Worm (Caenorhabditis elegans) whole organism, young adult: Measurements from ENCODE around the gene srsx-25.

ENCODE experiments used
- B0261.1 ChIP-seq: sonication (generic microtip); optimal IDR thresholded peaks from 2 replicates; lab custom pipeline; 2016; ENCODE audit warnings: mild to moderate bottlenecking, missing genetic modification characterization, moderate library complexity, missing compliant biosample characterization
- B0336.3 ChIP-seq: fragments of 200-800 bp; sonication (Bioruptor generic); IDR thresholded peaks from 2 replicates; pipeline ENCODE4 v1.3.6; 2022; ENCODE audit warnings: missing genetic modification characterization, missing compliant biosample characterization
- F10E7.11 ChIP-seq: sonication (generic microtip); optimal IDR thresholded peaks from 2 replicates; lab custom pipeline; 2017; ENCODE audit warnings: mild to moderate bottlenecking, missing genetic modification characterization, moderate library complexity, missing compliant biosample characterization
- F23B12.7 ChIP-seq: sonication (generic microtip); optimal IDR thresholded peaks from 2 replicates; lab custom pipeline; 2017; ENCODE audit warnings: missing genetic modification characterization, mild to moderate bottlenecking, missing compliant biosample characterization, antibody characterized with exemption, moderate library complexity; ENCODE audit not compliant: insufficient read depth
- T26A5.8 ChIP-seq: sonication (generic microtip); optimal IDR thresholded peaks from 2 replicates; lab custom pipeline; 2016; ENCODE audit warnings: missing genetic modification characterization, missing compliant biosample characterization
- Y53G8AR.9 ChIP-seq: fragments of 200-800 bp; sonication (Bioruptor generic); conservative IDR thresholded peaks from 2 replicates; pipeline ENCODE4 v1.3.6; 2022; ENCODE audit warnings: missing genetic modification reagents, missing genetic modification characterization, missing compliant biosample characterization
- Y56A3A.18 ChIP-seq: fragments of 200-800 bp; sonication (Bioruptor generic); IDR thresholded peaks from 2 replicates; pipeline ENCODE4 v1.3.6; 2022; ENCODE audit warnings: missing genetic modification reagents, missing genetic modification characterization, missing compliant biosample characterization
- Y79H2A.3 ChIP-seq: fragments of 200-800 bp; sonication (Bioruptor generic); conservative IDR thresholded peaks from 2 replicates; pipeline ENCODE4 v1.3.6; 2022; ENCODE audit warnings: missing genetic modification reagents, missing genetic modification characterization, missing compliant biosample characterization
- aptf-3 ChIP-seq: fragments of 200-800 bp; sonication (Bioruptor generic); IDR thresholded peaks from 2 replicates; pipeline ENCODE4 v1.3.6; 2022; ENCODE audit warnings: missing genetic modification characterization, missing compliant biosample characterization
- atf-7 ChIP-seq: sonication (generic microtip); optimal IDR thresholded peaks from 2 replicates; lab custom pipeline; 2017; ENCODE audit warnings: mild to moderate bottlenecking, missing genetic modification characterization, missing compliant biosample characterization
- attf-5 ChIP-seq: fragments of 200-800 bp; sonication (Bioruptor generic); optimal IDR thresholded peaks from 2 replicates; lab custom pipeline; 2018; ENCODE audit warnings: mild to moderate bottlenecking, missing genetic modification characterization, missing compliant biosample characterization
- ccch-3 ChIP-seq: fragments of 200-800 bp; sonication (Bioruptor generic); optimal IDR thresholded peaks from 2 replicates; lab custom pipeline; 2018; ENCODE audit warnings: mild to moderate bottlenecking, missing genetic modification characterization, missing compliant biosample characterization
- ceh-27 ChIP-seq: fragments of 200-800 bp; sonication (Bioruptor generic); optimal IDR thresholded peaks from 2 replicates; lab custom pipeline; 2018; ENCODE audit warnings: mild to moderate bottlenecking, missing genetic modification characterization, moderate library complexity, missing compliant biosample characterization
- ceh-58 ChIP-seq: fragments of 200-800 bp; sonication (Bioruptor generic); IDR thresholded peaks from 2 replicates; pipeline ENCODE4 v1.3.6; 2022; ENCODE audit warnings: missing genetic modification characterization, missing compliant biosample characterization
- ceh-79 ChIP-seq: sonication (generic microtip); optimal IDR thresholded peaks from 2 replicates; lab custom pipeline; 2017; ENCODE audit warnings: mild to moderate bottlenecking, missing genetic modification characterization, missing compliant biosample characterization
- chd-7 ChIP-seq: sonication (generic microtip); optimal IDR thresholded peaks from 2 replicates; lab custom pipeline; 2016; ENCODE audit warnings: mild to moderate bottlenecking, missing genetic modification characterization, moderate library complexity, missing compliant biosample characterization
- die-1 ChIP-seq: sonication (generic microtip); optimal IDR thresholded peaks from 2 replicates; lab custom pipeline; 2016; ENCODE audit warnings: missing genotype, mild to moderate bottlenecking, missing genetic modification characterization, missing compliant biosample characterization
- dox-1 ChIP-seq: fragments of 200-800 bp; sonication (Bioruptor generic); IDR thresholded peaks from 2 replicates; pipeline ENCODE4 v1.3.6; 2022; ENCODE audit warnings: missing genetic modification reagents, missing genetic modification characterization, missing compliant biosample characterization
- dpff-1 ChIP-seq: sonication (generic microtip); optimal IDR thresholded peaks from 2 replicates; lab custom pipeline; 2017; ENCODE audit warnings: mild to moderate bottlenecking, missing genetic modification characterization, missing compliant biosample characterization
- egl-18 ChIP-seq: fragments of 200-800 bp; sonication (Bioruptor generic); IDR thresholded peaks from 2 replicates; pipeline ENCODE4 v1.3.6; 2022; ENCODE audit warnings: missing genetic modification reagents, missing genetic modification characterization, missing compliant biosample characterization
- ets-4 ChIP-seq: fragments of 200-800 bp; sonication (Bioruptor generic); optimal IDR thresholded peaks from 2 replicates; lab custom pipeline; 2018; ENCODE audit warnings: mild to moderate bottlenecking, missing genetic modification characterization, missing compliant biosample characterization
- fkh-3 ChIP-seq: sonication (generic microtip); optimal IDR thresholded peaks from 2 replicates; lab custom pipeline; 2016; ENCODE audit warnings: mild to moderate bottlenecking, missing genetic modification characterization, missing compliant biosample characterization
- him-1 ChIP-seq: sonication (generic microtip); optimal IDR thresholded peaks from 2 replicates; lab custom pipeline; 2016; ENCODE audit warnings: missing genotype, missing genetic modification reagents, missing genetic modification characterization, missing compliant biosample characterization
- hmg-1.2 ChIP-seq: fragments of 200-800 bp; sonication (Bioruptor generic); IDR thresholded peaks from 2 replicates; pipeline ENCODE4 v1.3.6; 2022; ENCODE audit warnings: missing genetic modification reagents, missing genetic modification characterization, missing compliant biosample characterization
- hmg-20 ChIP-seq: fragments of 200-800 bp; sonication (Bioruptor generic); IDR thresholded peaks from 2 replicates; pipeline ENCODE4 v1.3.6; 2022; ENCODE audit warnings: missing genetic modification reagents, missing genetic modification characterization, missing compliant biosample characterization
- hsf-1 ChIP-seq: fragments of 200-800 bp; sonication (Bioruptor generic); IDR thresholded peaks from 2 replicates; pipeline ENCODE4 v1.3.6; 2022; ENCODE audit warnings: missing genetic modification reagents, missing genetic modification characterization, missing compliant biosample characterization
- lag-1 ChIP-seq: fragments of 200-800 bp; sonication (Bioruptor generic); IDR thresholded peaks from 2 replicates; pipeline ENCODE4 v1.3.6; 2022; ENCODE audit warnings: missing genetic modification reagents, missing genetic modification characterization, missing compliant biosample characterization
- lin-54 ChIP-seq: fragments of 200-800 bp; sonication (Bioruptor generic); optimal IDR thresholded peaks from 2 replicates; lab custom pipeline; 2018; ENCODE audit warnings: mild to moderate bottlenecking, missing genetic modification characterization, missing compliant biosample characterization
- lsl-1 ChIP-seq: fragments of 200-800 bp; sonication (Bioruptor generic); optimal IDR thresholded peaks from 2 replicates; lab custom pipeline; 2018; ENCODE audit warnings: mild to moderate bottlenecking, missing genetic modification characterization, moderate library complexity, missing compliant biosample characterization
- lsy-27 ChIP-seq: sonication (generic microtip); optimal IDR thresholded peaks from 2 replicates; lab custom pipeline; 2017; ENCODE audit warnings: missing genetic modification characterization, mild to moderate bottlenecking, missing compliant biosample characterization, antibody characterized with exemption, missing genotype, borderline replicate concordance; ENCODE audit not compliant: insufficient read depth
- madf-3 ChIP-seq: fragments of 200-800 bp; sonication (Bioruptor generic); IDR thresholded peaks from 2 replicates; pipeline ENCODE4 v1.3.6; 2022; ENCODE audit warnings: missing genetic modification reagents, missing genetic modification characterization, missing compliant biosample characterization
- madf-6 ChIP-seq: fragments of 200-800 bp; sonication (Bioruptor generic); IDR thresholded peaks from 2 replicates; pipeline ENCODE4 v1.3.6; 2022; ENCODE audit warnings: missing genetic modification reagents, missing genetic modification characterization, missing compliant biosample characterization
- mel-28 ChIP-seq: sonication (generic microtip); optimal IDR thresholded peaks from 2 replicates; lab custom pipeline; 2016; ENCODE audit warnings: borderline replicate concordance, mild to moderate bottlenecking, missing genetic modification characterization, missing compliant biosample characterization
- nfya-2 ChIP-seq: fragments of 200-800 bp; sonication (Bioruptor generic); IDR thresholded peaks from 2 replicates; pipeline ENCODE4 v1.3.6; 2022; ENCODE audit warnings: missing genetic modification reagents, missing genetic modification characterization, missing compliant biosample characterization
- nhr-179 ChIP-seq: sonication (generic microtip); optimal IDR thresholded peaks from 2 replicates; lab custom pipeline; 2016; ENCODE audit warnings: mild to moderate bottlenecking, missing genetic modification characterization, missing compliant biosample characterization
- rcor-1 ChIP-seq: fragments of 200-800 bp; sonication (Bioruptor generic); IDR thresholded peaks from 2 replicates; pipeline ENCODE4 v1.3.6; 2022; ENCODE audit warnings: missing genetic modification reagents, missing genetic modification characterization, missing compliant biosample characterization
- repo-1 ChIP-seq: sonication (generic microtip); optimal IDR thresholded peaks from 2 replicates; lab custom pipeline; 2017; ENCODE audit warnings: mild to moderate bottlenecking, missing genetic modification characterization, missing compliant biosample characterization
- rpc-1 ChIP-seq, 2 experiments: fragments of 150-350 bp in 1 of 2; sonication (generic microtip) in 1 of 2; optimal IDR thresholded peaks; 2 replicates each; lab custom pipeline; 2014 to 2018; ENCODE audit warnings: missing biosample characterization in 1 of 2, missing genetic modification characterization in 1 of 2, missing genetic modification reagents in 1 of 2, missing genotype in 1 of 2
- snpc-1.1 ChIP-seq: sonication (generic microtip); optimal IDR thresholded peaks from 2 replicates; lab custom pipeline; 2017; ENCODE audit warnings: missing genetic modification characterization, mild to moderate bottlenecking, missing compliant biosample characterization, antibody characterized with exemption, moderate library complexity, missing genotype, missing genetic modification reagents; ENCODE audit not compliant: insufficient read depth
- snpc-1.3 ChIP-seq: sonication (generic microtip); optimal IDR thresholded peaks from 2 replicates; lab custom pipeline; 2017; ENCODE audit warnings: missing genetic modification characterization, mild to moderate bottlenecking, missing compliant biosample characterization, antibody characterized with exemption, moderate library complexity, missing genotype, missing genetic modification reagents; ENCODE audit not compliant: insufficient read depth
- snpc-3.4 ChIP-seq: sonication (generic microtip); optimal IDR thresholded peaks from 2 replicates; lab custom pipeline; 2017; ENCODE audit warnings: missing genetic modification characterization, mild to moderate bottlenecking, missing compliant biosample characterization, antibody characterized with exemption, moderate library complexity, missing genotype, missing genetic modification reagents
- snpc-4 ChIP-seq, 5 experiments: fragments of 150-350 bp in 1 of 5; sonication (generic microtip) in 4 of 5; optimal IDR thresholded peaks; 2 replicates each; lab custom pipeline; 2014 to 2018; ENCODE audit warnings: missing genetic modification characterization in 5 of 5, missing biosample characterization in 3 of 5, antibody characterized with exemption in 2 of 5, mild to moderate bottlenecking in 2 of 5, missing compliant biosample characterization in 2 of 5, missing genotype in 2 of 5, moderate library complexity in 2 of 5, missing genetic modification reagents in 1 of 5
- sptf-2 ChIP-seq: fragments of 200-800 bp; sonication (Bioruptor generic); optimal IDR thresholded peaks from 2 replicates; lab custom pipeline; 2018; ENCODE audit warnings: mild to moderate bottlenecking, missing genetic modification characterization, missing compliant biosample characterization
- tlf-1 ChIP-seq: fragments of 200-800 bp; sonication (Bioruptor generic); optimal IDR thresholded peaks from 2 replicates; lab custom pipeline; 2018; ENCODE audit warnings: mild to moderate bottlenecking, missing genetic modification characterization, missing compliant biosample characterization
- ztf-18 ChIP-seq: sonication (generic microtip); optimal IDR thresholded peaks from 2 replicates; lab custom pipeline; 2016; ENCODE audit warnings: missing genotype, mild to moderate bottlenecking, missing genetic modification characterization, missing compliant biosample characterization
- ztf-25 ChIP-seq: fragments of 200-800 bp; sonication (Bioruptor generic); IDR thresholded peaks from 2 replicates; pipeline ENCODE4 v1.3.6; 2022; ENCODE audit warnings: missing genetic modification reagents, missing genetic modification characterization, missing compliant biosample characterization
- ztf-26 ChIP-seq: sonication (generic microtip); optimal IDR thresholded peaks from 2 replicates; lab custom pipeline; 2017; ENCODE audit warnings: missing genetic modification characterization, missing compliant biosample characterization

Gene srsx-25

DNA sequence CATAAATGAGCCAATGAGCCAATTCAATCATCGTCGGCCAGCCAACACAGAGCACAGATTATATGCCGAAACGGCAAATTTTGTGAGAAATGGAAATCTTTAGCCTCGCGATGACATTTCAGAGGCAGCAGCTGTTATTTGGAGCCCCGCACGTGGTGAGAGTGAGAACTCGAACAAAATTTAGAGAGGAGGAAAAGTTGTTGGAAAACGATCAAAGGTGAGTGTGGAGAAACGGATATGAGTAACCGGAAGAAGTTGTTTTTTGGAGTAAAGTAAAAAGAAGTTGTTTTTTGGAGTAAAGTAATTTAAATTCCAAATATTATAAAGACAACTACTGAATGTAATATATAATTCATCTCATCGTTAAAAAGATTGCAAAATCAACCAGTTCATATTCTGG lies 33.8 kb downstream of the srsx-25 start, which contains the start of gene Y62E10A.13:
Gene Y62E10A.13, minus strand, starts transcription at position 326 of the 400 bp plus-strand sequence.
- TF ChIP-seq dox-1 (GFP tag; lab: Robert Waterston, UW) (no peak), snpc-1.3 (tag; lab: Kevin White, UChicago) (peak; percentile 42), lag-1 (no peak), aptf-3 (GFP tag; lab: Robert Waterston, UW) (no peak), tlf-1 (GFP tag; lab: Kevin White, UChicago) (peak; percentile 42), hmg-1.2 (GFP tag; lab: Robert Waterston, UW) (no peak), fkh-3 (tag; lab: Kevin White, UChicago) (no peak), hsf-1 (peak; percentile 63; the same call in 1 of the 2 replicates), dpff-1 (tag; lab: Kevin White, UChicago) (peak; percentile 25), B0261.1 (tag; lab: Kevin White, UChicago) (no peak), atf-7 (tag; lab: Kevin White, UChicago) (peak; percentile 22), hmg-20 (GFP tag; lab: Robert Waterston, UW) (no peak), snpc-1.1 (tag; lab: Kevin White, UChicago) (peak; percentile 14), attf-5 (no peak), B0336.3 (peak; percentile 61; the same call in 1 of the 2 replicates), Y56A3A.18 (GFP tag; lab: Robert Waterston, UW) (no peak), snpc-3.4 (tag; lab: Kevin White, UChicago) (peak; percentile 24), nhr-179 (tag; lab: Kevin White, UChicago) (no peak), chd-7 (tag; lab: Kevin White, UChicago) (peak; percentile 50), snpc-4 (GFP tag; optimal IDR thresholded peaks at IDR 0.05; lab: Kevin White, UChicago) (no peak), snpc-4 (tag; optimal IDR thresholded peaks at IDR 0.05; lab: Kevin White, UChicago) (peak in 2 of 4 experiments; percentile 8 to 62), rcor-1 (GFP tag; lab: Robert Waterston, UW) (0 out of 2 replicates have a peak, but pooled peaks have one; percentile 20), T26A5.8 (tag; lab: Kevin White, UChicago) (peak; percentile 67), lin-54 (GFP tag; lab: Kevin White, UChicago) (peak; percentile 25), ceh-58 (GFP tag; lab: Robert Waterston, UW) (no peak), ztf-25 (GFP tag; lab: Robert Waterston, UW) (no peak), sptf-2 (GFP tag; lab: Kevin White, UChicago) (no peak), Y53G8AR.9 (GFP tag; lab: Robert Waterston, UW) (peak; percentile 43; the same call in 1 of the 2 replicates), madf-6 (GFP tag; lab: Robert Waterston, UW) (peak; percentile 64), ceh-27 (GFP tag; lab: Kevin White, UChicago) (no peak), rpc-1 (optimal IDR thresholded peaks at IDR 0.05; lab: Kevin White, UChicago) (no peak), rpc-1 (tag; optimal IDR thresholded peaks at IDR 0.05; lab: Kevin White, UChicago) (no peak), lsy-27 (tag; lab: Kevin White, UChicago) (no peak), mel-28 (tag; lab: Kevin White, UChicago) (no peak), ccch-3 (GFP tag; lab: Kevin White, UChicago) (no peak), madf-3 (GFP tag; lab: Robert Waterston, UW) (0 out of 2 replicates have a peak, but pooled peaks have one; percentile 7), ceh-79 (tag; lab: Kevin White, UChicago) (peak; percentile 39), ets-4 (no peak), lsl-1 (GFP tag; lab: Kevin White, UChicago) (peak; percentile 28), ztf-26 (tag; lab: Kevin White, UChicago) (no peak), nfya-2 (no peak), die-1 (no peak), F10E7.11 (peak; percentile 53), Y79H2A.3 (GFP tag; lab: Robert Waterston, UW) (no peak), F23B12.7 (tag; lab: Kevin White, UChicago) (no peak), egl-18 (GFP tag; lab: Robert Waterston, UW) (no peak), ztf-18 (tag; lab: Kevin White, UChicago) (no peak), him-1 (tag; lab: Kevin White, UChicago) (no peak), repo-1 (tag; lab: Kevin White, UChicago) (peak; percentile 4)
